Worm (Caenorhabditis elegans): ENCODE results near the gene scl-20.

Gene scl-20

DNA sequence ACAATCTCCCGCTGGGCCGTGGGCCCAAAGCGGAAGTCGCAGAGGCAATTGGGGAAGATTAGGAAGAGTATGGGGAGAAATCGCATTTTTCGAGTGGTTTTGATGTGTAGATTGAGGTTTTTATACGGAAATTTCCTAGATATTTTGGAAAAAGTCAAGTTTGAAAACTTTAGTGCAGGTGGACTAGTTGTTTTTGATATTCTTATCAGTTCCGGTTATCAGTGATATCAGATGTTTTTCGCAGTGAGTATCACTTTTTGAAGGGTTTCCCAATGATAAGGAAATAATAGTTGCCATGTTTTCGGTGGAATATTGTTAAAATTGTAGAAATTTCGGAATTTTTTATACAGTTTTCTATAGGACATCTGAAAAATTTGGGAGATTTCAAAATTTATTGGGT lies at the start of gene scl-20:
scl-20 (minus strand) TSS at position 101 of the 400 bp plus-strand sequence.
- no peak for TF ChIP-seq ceh-8 (GFP tag; optimal IDR thresholded peaks at IDR 0.05)
- no peak for TF ChIP-seq efl-1 (optimal IDR thresholded peaks at IDR 0.05)
- no peak for TF ChIP-seq efl-1 (GFP tag; optimal IDR thresholded peaks at IDR 0.05 in 1 of 2)
- no peak for TF ChIP-seq hpl-2 (GFP tag; optimal IDR thresholded peaks at IDR 0.05)
- no peak for TF ChIP-seq C16A3.4 (tag; optimal IDR thresholded peaks at IDR 0.05)
- TF ChIP-seq ces-1 (GFP tag; optimal IDR thresholded peaks at IDR 0.05) = no peak
- no peak for TF ChIP-seq snpc-4 (tag; optimal IDR thresholded peaks at IDR 0.05)
- no peak for TF ChIP-seq tbx-2 (tag; optimal IDR thresholded peaks at IDR 0.05)
- no peak for TF ChIP-seq nhr-20 (tag; optimal IDR thresholded peaks at IDR 0.05)
- TF ChIP-seq lin-39 (tag; optimal IDR thresholded peaks at IDR 0.05) = no peak
- TF ChIP-seq pag-3 (tag; optimal IDR thresholded peaks at IDR 0.05; ENCODE audit: borderline replicate concordance, insufficient read depth) = no peak
- TF ChIP-seq sox-4 (tag; optimal IDR thresholded peaks at IDR 0.05) = no peak

DNA sequence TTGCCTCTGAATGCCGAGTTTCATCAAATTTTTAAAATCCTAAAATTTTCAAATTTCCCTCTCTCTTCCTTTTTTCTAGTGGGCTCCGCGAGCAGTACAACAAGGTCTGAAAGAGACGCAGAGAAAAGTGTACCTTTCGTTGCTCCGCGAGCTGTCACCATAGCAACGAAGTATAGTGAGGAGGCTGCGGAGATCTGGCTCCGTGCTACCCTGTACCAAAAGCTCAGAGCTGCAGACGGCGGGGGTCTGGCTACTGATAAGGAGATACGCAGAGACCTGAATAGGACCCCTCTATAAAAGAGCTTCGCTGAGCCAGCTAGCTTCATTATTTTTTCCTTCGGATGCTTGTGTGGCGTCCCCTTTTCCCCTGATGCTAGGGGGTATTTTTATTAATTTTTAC lies 49.2 kb upstream of the scl-20 start, which contains the start of gene Y17D7B.10:
Y17D7B.10 (plus strand) TSS at position 243 of the 400 bp plus-strand sequence.
- TF ChIP-seq efl-1 (optimal IDR thresholded peaks at IDR 0.05) = no peak
- TF ChIP-seq efl-1 (GFP tag; optimal IDR thresholded peaks at IDR 0.05 in 1 of 2) = peak in 1 of 2 experiments; percentile 89
- peak; percentile 64 for TF ChIP-seq fkh-8 (tag; optimal IDR thresholded peaks at IDR 0.05)
- TF ChIP-seq alr-1 (tag; optimal IDR thresholded peaks at IDR 0.05; ENCODE audit: borderline replicate concordance) = no peak
- TF ChIP-seq nhr-47 (tag; optimal IDR thresholded peaks at IDR 0.05) = peak; percentile 35
- TF ChIP-seq sox-4 (tag; optimal IDR thresholded peaks at IDR 0.05) = peak; percentile 1
- peak; percentile 25 for TF ChIP-seq dsc-1 (tag; optimal IDR thresholded peaks at IDR 0.05)
- no peak for TF ChIP-seq Y116A8C.19 (tag; optimal IDR thresholded peaks at IDR 0.05; ENCODE audit: borderline replicate concordance)

- TF ChIP-seq hlh-17 (GFP tag; optimal IDR thresholded peaks at IDR 0.05; ENCODE audit: borderline replicate concordance) (no peak), dsc-1 (tag; optimal IDR thresholded peaks at IDR 0.05) (peak; percentile 31), mef-2 (tag; optimal IDR thresholded peaks at IDR 0.05) (no peak)
Observed at ce11 chrV:18782747-18783146, 48.5 kb upstream of the scl-20 start.

DNA sequence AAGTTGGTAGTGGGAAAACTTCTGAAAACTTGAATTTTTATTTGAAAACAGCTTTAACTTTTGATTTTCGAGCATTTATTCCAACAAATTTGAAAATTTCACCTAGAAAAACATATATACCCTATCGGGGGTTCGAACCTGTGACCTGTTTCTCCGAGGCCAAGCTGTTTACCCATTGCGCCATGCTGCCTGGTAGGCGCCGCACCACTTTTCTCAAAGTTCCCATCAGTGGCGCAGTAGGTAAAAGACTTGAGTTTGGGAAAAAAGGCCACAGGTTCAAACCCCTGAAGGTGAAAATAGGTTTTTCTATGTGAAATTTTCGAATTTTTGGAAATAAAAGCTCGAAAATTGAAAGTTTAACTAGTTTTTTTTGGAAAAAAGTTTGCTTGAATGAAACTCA lies 46.3 kb upstream of the scl-20 start:
- TF ChIP-seq nhr-20 (tag; optimal IDR thresholded peaks at IDR 0.05) (no peak), nhr-12 (tag; optimal IDR thresholded peaks at IDR 0.05) (no peak), ceh-90 (tag; optimal IDR thresholded peaks at IDR 0.05) (no peak), ceh-8 (GFP tag; optimal IDR thresholded peaks at IDR 0.05) (no peak), dsc-1 (tag; optimal IDR thresholded peaks at IDR 0.05) (no peak)

ce11 chrV:18776245-18776737 lies 42.0 kb upstream of the scl-20 start, which contains the start of gene Y17D7B.4:
Y17D7B.4 (minus strand) TSS chrV:18776687.
- no peak for TF ChIP-seq tlp-1 (tag; optimal IDR thresholded peaks at IDR 0.05)
- TF ChIP-seq snu-23 (GFP tag; optimal IDR thresholded peaks at IDR 0.05) = no peak
- no peak for TF ChIP-seq dsc-1 (tag; optimal IDR thresholded peaks at IDR 0.05)
- TF ChIP-seq lir-3 (tag; optimal IDR thresholded peaks at IDR 0.05; ENCODE audit: poor library complexity) = no peak
- no peak for TF ChIP-seq ceh-82 (tag; optimal IDR thresholded peaks at IDR 0.05)
- no peak for TF ChIP-seq lin-39 (tag; optimal IDR thresholded peaks at IDR 0.05)
- TF ChIP-seq F16B12.6 (tag; optimal IDR thresholded peaks at IDR 0.05) = no peak
- no peak for TF ChIP-seq nhr-90 (tag; optimal IDR thresholded peaks at IDR 0.05; ENCODE audit: poor library complexity)

ce11 chrV:18772761-18773160 lies 38.5 kb upstream of the scl-20 start, which contains the start of gene clec-257:
clec-257 (plus strand) TSS chrV:18773061.
- TF ChIP-seq nhr-85 (tag) = peak; percentile 13
- no peak for TF ChIP-seq ceh-8 (GFP tag; optimal IDR thresholded peaks at IDR 0.05)
- no peak for TF ChIP-seq lin-39 (tag; optimal IDR thresholded peaks at IDR 0.05)
- no peak for TF ChIP-seq alr-1 (tag; optimal IDR thresholded peaks at IDR 0.05; ENCODE audit: borderline replicate concordance)

Data from whole organism, L1 larva.